Fruit fly (Drosophila melanogaster): ENCODE results near the gene CDK2AP1.

Gene CDK2AP1

dm6 chrX:11146598-11147176, 9.0 kb downstream of the CDK2AP1 start (continued):
- TF ChIP-seq CG18764 (GFP tag; optimal IDR thresholded peaks at IDR 0.05) (no peak), CG9932 (GFP tag; IDR thresholded peaks at IDR 0.05) (0 out of 2 replicates have a peak, but pooled peaks have one; percentile 20), CG14710 (tag; optimal IDR thresholded peaks at IDR 0.05) (peak; percentile 16), Xbp1 (GFP tag; optimal IDR thresholded peaks at IDR 0.05) (peak; percentile 25), CG16779 (GFP tag; IDR thresholded peaks at IDR 0.05) (0 out of 2 replicates have a peak, but pooled peaks have one; percentile 34), pb (GFP tag; optimal IDR thresholded peaks at IDR 0.05) (peak; percentile 3), CG31365 (tag; optimal IDR thresholded peaks at IDR 0.05) (no peak), MBD-R2 (GFP tag; IDR thresholded peaks at IDR 0.05) (no peak), nom (GFP tag; optimal IDR thresholded peaks at IDR 0.05) (peak; percentile 30), caup (GFP tag; optimal IDR thresholded peaks at IDR 0.05; ENCODE audit: severe bottlenecking) (peak; percentile 6), CG18262 (tag; optimal IDR thresholded peaks at IDR 0.05) (peak; percentile 22), sug (tag; optimal IDR thresholded peaks at IDR 0.05) (no peak), CG17612 (GFP tag; IDR thresholded peaks at IDR 0.05) (no peak), Atf6 (GFP tag; IDR thresholded peaks at IDR 0.05) (peak; percentile 24; the same call in 1 of the 2 replicates), CG13424 (tag; optimal IDR thresholded peaks at IDR 0.05) (peak; percentile 36), CG4404 (GFP tag; IDR thresholded peaks at IDR 0.05) (peak; percentile 35), kay (GFP tag; optimal IDR thresholded peaks at IDR 0.05) (no peak), sens-2 (GFP tag; IDR thresholded peaks at IDR 0.05) (peak; percentile 13; the same call in 1 of the 2 replicates), CG8924 (tag; optimal IDR thresholded peaks at IDR 0.05) (peak; percentile 10), seq (GFP tag; IDR thresholded peaks at IDR 0.05) (0 out of 2 replicates have a peak, but pooled peaks have one; percentile 32), Xrp1 (GFP tag; IDR thresholded peaks at IDR 0.05) (peak; percentile 66; the same call in 1 of the 2 replicates), prd (optimal IDR thresholded peaks at IDR 0.05) (no peak), prd (GFP tag; IDR thresholded peaks at IDR 0.05) (peak; percentile 44; the same call in 1 of the 3 replicates), CG17328 (GFP tag; IDR thresholded peaks at IDR 0.05) (0 out of 2 replicates have a peak, but pooled peaks have one; percentile 14)

dm6 chrX:11147553-11148067, 10.0 kb downstream of the CDK2AP1 start:
- no peak for TF ChIP-seq ems (GFP tag; optimal IDR thresholded peaks at IDR 0.05)
- no peak for TF ChIP-seq unc-4 (GFP tag; IDR thresholded peaks at IDR 0.05; ENCODE audit: partially characterized antibody)
- peak; percentile 68 for TF ChIP-seq dm (GFP tag; optimal IDR thresholded peaks at IDR 0.05)
- TF ChIP-seq grau (tag; optimal IDR thresholded peaks at IDR 0.05) = peak; percentile 83
- TF ChIP-seq Fer3 (tag; optimal IDR thresholded peaks at IDR 0.05) = no peak
- TF ChIP-seq CG10366 (GFP tag; IDR thresholded peaks at IDR 0.05) = no peak
- TF ChIP-seq CG18476 (GFP tag; optimal IDR thresholded peaks at IDR 0.05) = no peak
- no peak for TF ChIP-seq CG13894 (tag; optimal IDR thresholded peaks at IDR 0.05)
- TF ChIP-seq CG2120 (GFP tag; optimal IDR thresholded peaks at IDR 0.05) = no peak
- no peak for TF ChIP-seq insv (GFP tag; optimal IDR thresholded peaks at IDR 0.05)
- no peak for TF ChIP-seq ttk (GFP tag; IDR thresholded peaks at IDR 0.05)
- peak; percentile 32 for TF ChIP-seq sens (GFP tag)
- no peak for TF ChIP-seq tna (GFP tag; IDR thresholded peaks at IDR 0.05; ENCODE audit: partially characterized antibody)
- no peak for TF ChIP-seq CG15479 (GFP tag; optimal IDR thresholded peaks at IDR 0.05)
- TF ChIP-seq Drgx (GFP tag; IDR thresholded peaks at IDR 0.05) = 0 out of 2 replicates have a peak, but pooled peaks have one; percentile 24
- TF ChIP-seq CG17359 (tag; optimal IDR thresholded peaks at IDR 0.05) = no peak
- TF ChIP-seq fd96Cb (tag; optimal IDR thresholded peaks at IDR 0.05) = no peak
- no peak for TF ChIP-seq onecut (GFP tag; IDR thresholded peaks at IDR 0.05)
- no peak for TF ChIP-seq ERR (GFP tag; optimal IDR thresholded peaks at IDR 0.05)
- TF ChIP-seq sna (GFP tag; IDR thresholded peaks at IDR 0.05; ENCODE audit: partially characterized antibody) = no peak
- TF ChIP-seq Tbp (GFP tag; optimal IDR thresholded peaks at IDR 0.05) = no peak
- no peak for TF ChIP-seq CG16779 (GFP tag; IDR thresholded peaks at IDR 0.05)
- no peak for TF ChIP-seq Dip3 (GFP tag; optimal IDR thresholded peaks at IDR 0.05)
- TF ChIP-seq ci (GFP tag; IDR thresholded peaks at IDR 0.05) = no peak
- TF ChIP-seq Stat92E (GFP tag; optimal IDR thresholded peaks at IDR 0.05) = no peak
- TF ChIP-seq Dref (GFP tag; IDR thresholded peaks at IDR 0.05) = no peak
- no peak for TF ChIP-seq Hr78 (GFP tag; optimal IDR thresholded peaks at IDR 0.05)

All from whole organism, embryonic.